Worm (Caenorhabditis elegans) whole organism, L2 larva: ENCODE measurements around the gene msp-32.
"Not testable (repeated sequence)": the region's sequence is repeated elsewhere in the genome, so short reads cannot be mapped to it uniquely, and the experiment has no call there.

Source experiments
- C34F6.9 ChIP-seq: fragments of 150-350 bp; optimal IDR thresholded peaks from 2 replicates; lab custom pipeline; 2014; ENCODE audit warnings: missing biosample characterization, missing genetic modification characterization
- F13H6.1 ChIP-seq: sonication (generic microtip); optimal IDR thresholded peaks from 2 replicates; lab custom pipeline; 2016; ENCODE audit warnings: missing genetic modification characterization, missing compliant biosample characterization
- R02D3.7 ChIP-seq: fragments of 150-350 bp; optimal IDR thresholded peaks from 2 replicates; lab custom pipeline; 2014; ENCODE audit warnings: missing biosample characterization, missing genetic modification characterization
- Y55F3AM.14 ChIP-seq: fragments of 200-800 bp; sonication (Bioruptor generic); optimal IDR thresholded peaks from 2 replicates; lab custom pipeline; 2018; ENCODE audit warnings: mild to moderate bottlenecking, missing genetic modification characterization, missing compliant biosample characterization
- alr-1 ChIP-seq: fragments of 150-350 bp; optimal IDR thresholded peaks from 2 replicates; lab custom pipeline; 2014; ENCODE audit warnings: missing biosample characterization, missing genetic modification characterization
- aly-2 ChIP-seq: fragments of 150-350 bp; optimal IDR thresholded peaks from 2 replicates; lab custom pipeline; 2014; ENCODE audit warnings: missing biosample characterization, missing genetic modification characterization
- ama-1 ChIP-seq: fragments of 150-350 bp; optimal IDR thresholded peaks from 2 replicates; lab custom pipeline; 2018; ENCODE audit warnings: inconsistent platforms
- ceh-16 ChIP-seq: fragments of 150-350 bp; optimal IDR thresholded peaks from 2 replicates; lab custom pipeline; 2014; ENCODE audit warnings: missing biosample characterization, missing genetic modification characterization
- crh-2 ChIP-seq: sonication (generic microtip); optimal IDR thresholded peaks from 2 replicates; lab custom pipeline; 2017; ENCODE audit warnings: missing biosample characterization, missing genetic modification characterization
- egl-27 ChIP-seq: sonication (generic microtip); optimal IDR thresholded peaks from 3 replicates; lab custom pipeline; 2017; ENCODE audit warnings: missing biosample characterization, missing genetic modification reagents, missing genetic modification characterization
- elt-1 ChIP-seq: fragments of 150-350 bp; optimal IDR thresholded peaks from 2 replicates; lab custom pipeline; 2014; ENCODE audit warnings: missing biosample characterization, missing genetic modification characterization
- elt-3 ChIP-seq: sonication (generic microtip); optimal IDR thresholded peaks from 2 replicates; lab custom pipeline; 2017; ENCODE audit warnings: missing biosample characterization, missing genetic modification characterization
- fos-1 ChIP-seq: fragments of 150-350 bp; optimal IDR thresholded peaks from 2 replicates; lab custom pipeline; 2014; ENCODE audit warnings: missing biosample characterization, missing genetic modification characterization
- gmeb-1 ChIP-seq: fragments of 150-350 bp; optimal IDR thresholded peaks from 2 replicates; lab custom pipeline; 2014; ENCODE audit warnings: missing biosample characterization, missing genetic modification characterization
- lin-11 ChIP-seq: fragments of 150-350 bp; sonication (generic microtip); optimal IDR thresholded peaks from 2 replicates; lab custom pipeline; 2014; ENCODE audit warnings: missing biosample characterization, missing genetic modification characterization, inconsistent platforms, mixed read lengths
- lin-13 ChIP-seq: fragments of 150-350 bp; optimal IDR thresholded peaks from 2 replicates; lab custom pipeline; 2014; ENCODE audit warnings: missing biosample characterization, missing genetic modification reagents, missing genetic modification characterization
- lin-39 ChIP-seq: fragments of 150-350 bp; optimal IDR thresholded peaks from 2 replicates; lab custom pipeline; 2014; ENCODE audit warnings: missing biosample characterization, missing genetic modification reagents, missing genetic modification characterization
- lsy-2 ChIP-seq, 2 experiments: fragments of 150-350 bp in 1 of 2; sonication (generic microtip) in 1 of 2; optimal IDR thresholded peaks; 2 replicates each; lab custom pipeline; 2014 to 2017; ENCODE audit warnings: missing biosample characterization in 2 of 2, missing genetic modification characterization in 2 of 2
- mab-5 ChIP-seq: fragments of 150-350 bp; optimal IDR thresholded peaks from 2 replicates; lab custom pipeline; 2014; ENCODE audit warnings: missing biosample characterization, missing genetic modification characterization
- mbf-1 ChIP-seq: sonication (generic microtip); optimal IDR thresholded peaks from 2 replicates; lab custom pipeline; 2017; ENCODE audit warnings: missing biosample characterization, missing genetic modification characterization
- mdl-1 ChIP-seq, 2 experiments: fragments of 150-350 bp in 1 of 2; sonication (generic microtip) in 1 of 2; optimal IDR thresholded peaks; 2 replicates each; lab custom pipeline; 2017; ENCODE audit warnings: missing biosample characterization in 2 of 2, missing genetic modification characterization in 2 of 2
- nhr-11 ChIP-seq: fragments of 150-350 bp; optimal IDR thresholded peaks from 2 replicates; lab custom pipeline; 2014; ENCODE audit warnings: missing biosample characterization, missing genetic modification characterization
- nhr-12 ChIP-seq: fragments of 150-350 bp; optimal IDR thresholded peaks from 2 replicates; lab custom pipeline; 2014; ENCODE audit warnings: missing biosample characterization, missing genetic modification characterization
- nhr-129 ChIP-seq: fragments of 150-350 bp; optimal IDR thresholded peaks from 2 replicates; lab custom pipeline; 2014; ENCODE audit warnings: missing biosample characterization, missing genetic modification characterization
- nhr-21 ChIP-seq: fragments of 150-350 bp; optimal IDR thresholded peaks from 2 replicates; lab custom pipeline; 2014; ENCODE audit warnings: missing biosample characterization, missing genetic modification characterization
- nhr-23 ChIP-seq: fragments of 150-350 bp; optimal IDR thresholded peaks from 2 replicates; lab custom pipeline; 2014; ENCODE audit warnings: missing biosample characterization, missing genetic modification reagents, missing genetic modification characterization
- nhr-237 ChIP-seq: fragments of 150-350 bp; optimal IDR thresholded peaks from 2 replicates; lab custom pipeline; 2014; ENCODE audit warnings: missing biosample characterization, missing genetic modification characterization
- nhr-25 ChIP-seq: fragments of 150-350 bp; sonication (generic microtip); optimal IDR thresholded peaks from 3 replicates; lab custom pipeline; 2014; ENCODE audit warnings: missing biosample characterization, missing genetic modification characterization
- nhr-6 ChIP-seq: fragments of 150-350 bp; optimal IDR thresholded peaks from 2 replicates; lab custom pipeline; 2014; ENCODE audit warnings: missing biosample characterization, missing genetic modification characterization
- nhr-77 ChIP-seq: fragments of 150-350 bp; optimal IDR thresholded peaks from 2 replicates; lab custom pipeline; 2014; ENCODE audit warnings: missing biosample characterization, missing genetic modification characterization
- sem-4 ChIP-seq: fragments of 150-350 bp; optimal IDR thresholded peaks from 2 replicates; lab custom pipeline; 2014; ENCODE audit warnings: missing biosample characterization, missing genetic modification reagents, missing genetic modification characterization
- skn-1 ChIP-seq: sonication (generic microtip); optimal IDR thresholded peaks from 2 replicates; lab custom pipeline; 2017; ENCODE audit warnings: missing biosample characterization, missing genetic modification characterization
- sma-3 ChIP-seq: sonication (generic microtip); optimal IDR thresholded peaks from 2 replicates; lab custom pipeline; 2016; ENCODE audit warnings: missing genetic modification reagents, missing genetic modification characterization, missing compliant biosample characterization
- sma-9 ChIP-seq, 2 experiments: fragments of 150-350 bp in 1 of 2; sonication (generic microtip) in 1 of 2; optimal IDR thresholded peaks; 2 replicates each; lab custom pipeline; 2014 to 2016; ENCODE audit warnings: missing genetic modification characterization in 2 of 2, mild to moderate bottlenecking in 1 of 2, missing biosample characterization in 1 of 2, missing compliant biosample characterization in 1 of 2, missing genetic modification reagents in 1 of 2, moderate library complexity in 1 of 2
- snpc-4 ChIP-seq: fragments of 150-350 bp; optimal IDR thresholded peaks from 2 replicates; lab custom pipeline; 2014; ENCODE audit warnings: missing biosample characterization, missing genetic modification characterization
- unc-39 ChIP-seq: fragments of 150-350 bp; optimal IDR thresholded peaks from 2 replicates; lab custom pipeline; 2014; ENCODE audit warnings: missing biosample characterization, missing genetic modification characterization
- unc-55 ChIP-seq: fragments of 150-350 bp; sonication (generic microtip); optimal IDR thresholded peaks from 3 replicates; lab custom pipeline; 2014; ENCODE audit warnings: missing biosample characterization, missing genetic modification reagents, missing genetic modification characterization
- unc-62 ChIP-seq: fragments of 150-350 bp; optimal IDR thresholded peaks from 2 replicates; lab custom pipeline; 2014; ENCODE audit warnings: missing biosample characterization, missing genetic modification reagents, missing genetic modification characterization
- zag-1 ChIP-seq: fragments of 150-350 bp; optimal IDR thresholded peaks from 2 replicates; lab custom pipeline; 2014; ENCODE audit warnings: missing biosample characterization, missing genetic modification characterization
- ztf-1 ChIP-seq: fragments of 200-800 bp; sonication (Bioruptor generic); conservative IDR thresholded peaks from 2 replicates; pipeline ENCODE4 v1.3.6; 2022; ENCODE audit warnings: missing genetic modification characterization, missing compliant biosample characterization
- ztf-11 ChIP-seq: sonication (generic microtip); optimal IDR thresholded peaks from 2 replicates; lab custom pipeline; 2017; ENCODE audit warnings: missing biosample characterization, missing genetic modification characterization
- ztf-4 ChIP-seq: fragments of 150-350 bp; optimal IDR thresholded peaks from 2 replicates; lab custom pipeline; 2014; ENCODE audit warnings: missing biosample characterization, missing genetic modification characterization

Gene msp-32

ce11 chrII:4903696-4904095 is 5.1 kb downstream of the msp-32 start, which contains the start of gene sgt-1:
Gene sgt-1 (minus strand): TSS chrII:4903796.
- not testable (repeated sequence) for TF ChIP-seq nhr-237 (tag; lab: Kevin White, UChicago); unc-55 (GFP tag; lab: Kevin White, UChicago); lin-39 (tag; lab: Kevin White, UChicago)

ce11 chrII:4904277-4904676 is 5.6 kb downstream of the msp-32 start:
- TF ChIP-seq ceh-16 (tag; lab: Kevin White, UChicago) (no peak), alr-1 (tag; lab: Kevin White, UChicago) (no peak), ama-1 (lab: Kevin White, UChicago) (peak; percentile 59), aly-2 (tag; lab: Kevin White, UChicago) (no peak), crh-2 (tag; lab: Kevin White, UChicago) (peak; percentile 87), nhr-25 (tag; lab: Kevin White, UChicago) (peak; percentile 69), lin-11 (tag; lab: Kevin White, UChicago) (peak; percentile 41), R02D3.7 (tag; lab: Kevin White, UChicago) (no peak), F13H6.1 (tag; lab: Kevin White, UChicago) (peak; percentile 76), skn-1 (tag; lab: Kevin White, UChicago) (no peak), mdl-1 (tag; optimal IDR thresholded peaks at IDR 0.05; lab: Kevin White, UChicago) (peak; percentile 38 to 59), nhr-23 (tag; lab: Kevin White, UChicago) (no peak), mbf-1 (no peak), gmeb-1 (tag; lab: Kevin White, UChicago) (peak; percentile 71), lin-13 (GFP tag; lab: Kevin White, UChicago) (peak; percentile 58), nhr-77 (tag; lab: Kevin White, UChicago) (no peak), ztf-11 (tag; lab: Kevin White, UChicago) (no peak), nhr-129 (peak; percentile 89), elt-3 (tag; lab: Kevin White, UChicago) (no peak), elt-1 (no peak), ztf-4 (peak; percentile 39), snpc-4 (peak; percentile 64), sma-3 (GFP tag; lab: Kevin White, UChicago) (no peak), unc-55 (GFP tag; lab: Kevin White, UChicago) (peak; percentile 93), Y55F3AM.14 (GFP tag; lab: Kevin White, UChicago) (no peak), fos-1 (tag; lab: Kevin White, UChicago) (peak; percentile 71), lsy-2 (tag; optimal IDR thresholded peaks at IDR 0.05; lab: Kevin White, UChicago) (peak in 1 of 2 experiments; percentile 83), nhr-12 (no peak), unc-62 (GFP tag; lab: Kevin White, UChicago) (no peak), mab-5 (tag; lab: Kevin White, UChicago) (peak; percentile 25), nhr-11 (tag; lab: Kevin White, UChicago) (no peak), sem-4 (tag; lab: Kevin White, UChicago) (peak; percentile 43), egl-27 (no peak), nhr-21 (tag; lab: Kevin White, UChicago) (peak; percentile 31), zag-1 (tag; lab: Kevin White, UChicago) (peak; percentile 51), ztf-1 (GFP tag; lab: Robert Waterston, UW) (no peak), C34F6.9 (tag; lab: Kevin White, UChicago) (peak; percentile 92), unc-39 (no peak), sma-9 (GFP tag; optimal IDR thresholded peaks at IDR 0.05; lab: Kevin White, UChicago) (peak; percentile 70), sma-9 (tag; optimal IDR thresholded peaks at IDR 0.05; lab: Kevin White, UChicago) (no peak), nhr-6 (peak; percentile 6)

- TF ChIP-seq nhr-25 (tag; lab: Kevin White, UChicago) (no peak), snpc-4 (no peak), sem-4 (tag; lab: Kevin White, UChicago) (no peak), fos-1 (tag; lab: Kevin White, UChicago) (no peak)
Observed at ce11 chrII:4904778-4905177, 6.1 kb downstream of the msp-32 start, which contains the start of gene btbd-10. Gene btbd-10 (plus strand): TSS chrII:4905008.
